Worm (Caenorhabditis elegans): Measurements from ENCODE around the gene oma-1.

Gene oma-1

DNA sequence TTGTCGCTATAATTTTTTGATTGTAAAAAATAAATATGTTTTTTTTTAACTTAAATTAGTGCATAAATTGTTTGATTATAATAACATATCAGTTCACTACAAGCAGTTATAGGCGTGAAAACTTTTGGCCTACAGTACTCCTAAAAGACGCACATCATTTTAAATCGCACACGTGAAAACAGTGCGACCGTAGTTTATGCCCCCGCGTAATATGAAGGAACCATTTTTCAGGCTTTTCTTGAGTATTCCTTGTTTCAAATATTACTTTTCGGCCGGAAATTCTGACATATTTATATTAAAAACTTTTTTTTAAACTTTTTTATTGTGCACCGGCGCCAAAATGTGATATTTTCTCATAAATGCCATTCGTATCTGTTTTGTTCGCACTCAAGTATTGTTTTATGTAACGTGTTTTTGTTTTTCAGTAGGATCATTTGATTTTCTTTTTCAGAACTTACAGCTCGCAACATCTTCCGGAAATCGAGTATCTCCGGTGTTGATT, at the start of gene oma-1:
oma-1 (plus strand) TSS at position 452 of the 502 bp plus-strand sequence.
- no peak for TF ChIP-seq unc-62 (GFP tag; optimal IDR thresholded peaks at IDR 0.05)

DNA sequence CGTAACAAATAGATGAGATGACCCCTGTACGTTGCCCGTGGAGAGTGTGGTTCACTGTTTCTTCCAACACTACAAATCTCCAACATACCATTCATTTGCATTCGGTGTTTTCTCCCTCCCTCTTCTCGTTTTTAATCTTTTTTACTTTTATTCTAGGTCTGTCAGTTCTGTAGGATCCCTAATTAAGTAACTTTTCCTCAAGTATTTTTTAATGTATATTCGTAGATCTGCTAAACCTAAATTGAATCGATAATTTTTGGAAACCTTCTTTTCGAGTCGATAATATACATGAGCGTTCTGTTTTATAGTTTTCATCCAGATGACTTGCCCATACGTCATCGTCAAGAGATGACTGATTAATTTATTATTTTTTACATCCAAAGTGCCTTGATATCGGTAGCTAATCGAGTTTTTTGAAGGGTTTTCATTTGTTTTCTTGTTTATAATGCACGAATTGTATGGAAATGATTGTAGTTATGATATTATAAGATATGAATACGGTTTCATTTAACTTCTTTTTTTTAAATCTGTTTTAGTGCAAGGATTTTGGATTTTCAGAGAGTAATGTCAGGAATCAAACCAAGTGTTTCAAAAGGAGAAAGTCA, 48.5 kb upstream of the oma-1 start, which contains the start of the genes T28C6.11 and T11B7.1:
T28C6.11 (minus strand) TSS at position 101 of the 605 bp plus-strand sequence.
T11B7.1 (plus strand) TSS at position 555 of the 605 bp plus-strand sequence.
- no peak for TF ChIP-seq unc-62 (GFP tag; optimal IDR thresholded peaks at IDR 0.05)

DNA sequence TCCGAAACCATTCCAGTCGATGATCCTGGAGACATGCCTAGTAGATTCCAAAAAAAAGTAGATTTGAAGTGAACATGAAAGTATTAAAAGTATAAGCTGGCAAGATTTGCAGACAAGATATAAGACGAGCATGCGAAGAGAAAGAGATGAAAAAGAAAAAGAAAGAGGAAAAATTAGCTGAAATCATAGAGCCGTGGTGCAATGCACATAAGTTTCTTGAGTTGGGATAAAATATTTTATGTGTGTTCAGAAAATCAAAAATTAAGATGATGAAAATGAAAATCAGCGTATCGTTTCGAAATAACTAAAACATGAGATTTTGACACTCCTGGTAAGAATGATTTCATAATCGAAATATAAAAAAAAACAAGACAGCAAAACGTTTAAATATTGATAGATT, 44.3 kb upstream of the oma-1 start, which contains the start of gene T11B7.2:
T11B7.2 (minus strand) TSS at position 101 of the 400 bp plus-strand sequence.
- TF ChIP-seq unc-62 (GFP tag; optimal IDR thresholded peaks at IDR 0.05) = no peak

DNA sequence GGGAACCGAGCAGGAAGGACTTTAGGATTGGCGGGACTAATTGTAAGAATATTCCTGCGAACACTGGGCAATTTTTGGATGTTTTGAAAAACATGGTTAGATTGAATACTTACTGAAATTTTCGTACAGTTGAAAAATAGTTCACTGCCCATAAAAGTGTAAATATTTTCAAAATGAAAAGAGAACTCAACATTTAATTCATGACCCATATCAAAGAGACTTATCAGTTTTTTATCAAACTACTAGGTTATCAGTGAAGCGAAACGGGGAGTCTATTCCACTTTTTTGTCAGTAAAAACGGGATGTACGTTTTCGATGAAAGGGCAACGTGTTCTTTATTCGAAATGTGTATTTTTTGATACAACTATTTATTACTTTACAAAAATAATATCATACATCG, 42.9 kb upstream of the oma-1 start:
- no peak for TF ChIP-seq unc-62 (GFP tag; optimal IDR thresholded peaks at IDR 0.05)

DNA sequence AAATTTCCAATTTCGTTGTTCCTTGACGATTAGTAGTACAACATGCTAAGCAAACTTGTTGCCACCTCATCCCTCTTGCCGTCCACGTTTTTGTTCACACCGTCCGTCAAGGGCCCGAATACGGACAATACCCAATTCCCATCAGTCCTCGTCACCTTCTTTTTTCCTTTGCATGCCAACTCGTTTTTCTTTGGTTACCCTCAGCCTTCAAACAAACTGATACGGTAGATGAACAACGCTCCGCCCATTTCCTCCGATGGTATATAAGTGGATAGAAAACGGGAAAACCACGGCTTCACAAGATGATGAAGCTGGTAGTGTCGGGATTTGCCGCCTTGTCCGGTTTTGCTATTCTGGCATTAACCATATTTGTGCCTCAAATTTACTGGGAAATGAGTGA, 40.9 kb upstream of the oma-1 start, which contains the start of gene col-118:
col-118 (plus strand) TSS at position 301 of the 400 bp plus-strand sequence.
- TF ChIP-seq unc-62 (GFP tag; optimal IDR thresholded peaks at IDR 0.05) = no peak

DNA sequence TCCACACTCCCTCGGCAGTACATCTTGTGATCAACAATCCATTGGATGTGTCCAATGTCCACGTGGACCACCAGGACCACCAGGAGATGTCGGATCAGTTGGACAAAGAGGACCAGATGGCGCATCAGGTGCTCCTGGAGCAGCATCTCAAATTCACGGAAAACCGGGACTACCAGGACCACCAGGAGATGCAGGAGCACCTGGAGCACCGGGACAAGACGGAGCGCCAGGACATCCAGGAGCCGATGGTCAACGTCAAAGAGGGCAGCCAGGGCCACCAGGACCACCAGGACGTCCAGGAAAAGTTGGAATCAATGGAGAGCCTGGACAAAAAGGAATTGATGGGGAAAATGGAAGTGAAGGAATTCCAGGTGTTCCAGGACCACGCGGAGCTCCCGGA, 39.8 kb upstream of the oma-1 start:
- TF ChIP-seq unc-62 (GFP tag; optimal IDR thresholded peaks at IDR 0.05) = no peak

DNA sequence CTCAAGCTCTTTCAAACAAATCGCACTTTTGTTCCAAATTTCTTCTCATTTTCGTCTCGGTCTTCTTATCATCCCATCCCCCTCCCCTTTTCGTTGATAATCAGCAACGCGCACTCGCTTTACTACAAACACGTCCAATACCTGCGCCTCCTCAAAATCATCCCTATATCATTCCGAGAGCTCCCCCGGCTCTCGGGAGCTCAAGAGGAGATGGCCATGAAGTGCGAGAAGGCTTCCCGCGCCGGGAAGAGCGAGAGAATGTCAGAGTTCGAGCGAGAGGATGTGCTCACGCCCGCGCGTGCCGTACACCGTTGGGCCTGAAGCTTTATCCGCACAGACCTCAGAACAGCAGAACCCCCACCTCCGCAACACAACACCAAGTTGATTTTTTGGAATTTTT, 38.0 kb upstream of the oma-1 start:
- no peak for TF ChIP-seq unc-62 (GFP tag; optimal IDR thresholded peaks at IDR 0.05)

DNA sequence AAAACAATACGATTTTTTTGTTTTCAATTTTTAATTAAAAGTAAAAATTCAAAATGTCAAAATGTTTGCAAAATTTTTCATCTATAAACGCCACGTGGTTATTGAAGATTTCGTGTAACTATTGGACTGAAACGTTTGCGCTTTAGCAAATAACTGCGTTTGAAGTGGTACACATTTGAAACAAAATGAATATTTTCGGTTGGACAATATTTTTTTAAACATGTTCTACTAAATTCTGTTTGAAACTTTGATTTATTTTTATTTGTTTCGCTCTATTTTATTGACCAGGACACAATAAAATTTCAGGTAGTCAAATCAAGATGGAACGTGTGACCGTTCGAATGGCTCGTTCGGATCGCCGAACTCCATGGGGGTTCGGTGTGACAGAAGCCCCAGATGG, 36.6 kb upstream of the oma-1 start, which contains the start of gene alp-1:
alp-1 (plus strand) TSS at position 301 of the 400 bp plus-strand sequence.
- no peak for TF ChIP-seq unc-62 (GFP tag; optimal IDR thresholded peaks at IDR 0.05)

DNA sequence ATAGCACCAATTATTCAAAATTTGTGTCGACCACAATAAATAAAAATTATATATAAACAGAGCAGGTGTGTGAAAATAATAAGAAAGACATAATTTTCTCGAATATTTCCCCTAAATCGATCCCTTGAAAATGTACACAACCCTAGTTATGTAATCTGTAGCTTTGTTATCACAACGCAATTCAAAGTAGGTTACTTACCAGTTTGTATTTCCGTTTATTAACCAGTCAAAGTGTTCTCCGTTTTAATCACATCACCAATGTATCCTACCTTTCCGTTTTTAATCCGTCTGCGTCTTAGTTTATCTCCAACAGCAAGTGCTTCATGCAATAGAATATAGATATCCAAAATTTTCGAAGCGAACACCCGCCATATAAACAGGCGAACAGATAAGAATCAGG, 35.5 kb upstream of the oma-1 start:
- TF ChIP-seq unc-62 (GFP tag; optimal IDR thresholded peaks at IDR 0.05) = no peak

DNA sequence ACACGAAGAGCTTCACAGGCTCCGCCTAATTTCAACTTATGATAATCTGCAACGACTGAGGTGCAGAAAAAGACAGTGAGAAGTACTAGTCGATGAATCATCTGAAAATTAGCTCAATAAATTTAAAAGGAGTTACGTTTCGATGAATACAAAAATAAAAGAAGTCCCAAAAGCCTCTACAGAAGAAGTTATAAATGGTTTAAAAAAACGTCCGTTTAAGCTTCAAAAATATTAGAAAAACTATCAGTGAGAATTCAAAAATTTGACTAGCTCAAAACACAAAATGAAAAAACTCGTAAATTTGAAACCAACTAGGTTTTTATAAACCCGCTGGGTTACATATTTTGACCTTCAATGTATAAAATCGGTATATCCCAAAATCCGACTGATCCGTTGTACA, 32.8 kb upstream of the oma-1 start, which contains the start of gene T11B7.5:
T11B7.5 (minus strand) TSS at position 101 of the 400 bp plus-strand sequence.
- TF ChIP-seq unc-62 (GFP tag; optimal IDR thresholded peaks at IDR 0.05) = no peak

DNA sequence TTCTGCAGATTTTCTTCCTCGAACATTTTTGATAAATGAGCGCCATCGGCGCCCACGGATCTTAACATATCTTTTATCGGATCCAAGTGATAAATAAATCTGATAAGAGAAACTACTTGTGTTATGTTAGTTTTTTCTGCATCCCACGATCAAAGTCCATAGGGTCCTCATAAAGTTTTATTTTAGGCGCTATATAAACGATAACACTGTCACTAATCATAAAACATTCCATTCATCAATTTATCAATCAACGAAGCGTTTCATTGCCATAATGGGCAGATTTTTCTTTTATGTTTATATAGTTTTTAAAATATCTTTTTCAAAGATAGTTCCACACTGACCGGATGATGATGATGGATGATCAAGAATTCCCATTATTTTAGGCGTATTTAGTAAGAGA, 24.1 kb upstream of the oma-1 start:
- TF ChIP-seq unc-62 (GFP tag; optimal IDR thresholded peaks at IDR 0.05) = no peak

DNA sequence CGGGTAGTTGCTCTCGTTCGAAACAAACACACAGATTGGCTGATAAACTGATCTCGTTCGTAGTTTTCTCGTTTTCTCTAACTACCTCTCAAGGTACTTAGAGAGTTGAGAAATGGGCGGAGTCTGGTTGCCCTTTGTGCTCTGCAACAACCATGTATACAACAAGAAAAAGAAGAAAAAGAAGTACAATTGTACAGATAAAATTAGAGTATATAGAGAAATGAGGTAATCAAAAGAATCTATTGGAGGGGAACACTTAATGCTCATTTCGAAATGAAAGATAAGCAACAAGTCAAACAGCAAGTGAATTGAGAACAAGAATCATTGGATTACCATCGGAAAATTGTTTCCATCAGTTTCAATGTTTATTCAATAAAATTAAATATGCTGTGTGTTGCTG, 23.4 kb upstream of the oma-1 start, which contains the start of gene C09G9.1:
C09G9.1 (minus strand) TSS at position 143 of the 400 bp plus-strand sequence.
- TF ChIP-seq unc-62 (GFP tag; optimal IDR thresholded peaks at IDR 0.05) = no peak

DNA sequence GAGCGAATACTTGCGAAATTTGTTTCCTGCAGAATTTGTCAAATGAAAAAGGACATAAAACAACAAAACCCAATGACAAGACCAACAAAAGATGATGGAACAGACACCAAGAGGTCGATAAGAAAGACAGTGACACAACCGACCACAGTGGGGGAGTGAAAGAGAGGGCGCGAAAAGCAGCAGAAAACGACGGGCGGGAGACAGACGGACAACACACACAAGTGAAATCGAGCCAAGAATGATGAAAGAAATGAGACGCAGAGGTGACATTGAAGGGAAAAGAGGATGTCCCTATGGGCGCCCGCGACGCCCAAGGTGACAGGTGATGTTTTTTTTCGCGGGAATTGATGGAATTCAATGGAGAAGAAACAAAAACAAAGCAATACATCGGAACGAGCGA, 22.7 kb upstream of the oma-1 start:
- no peak for TF ChIP-seq unc-62 (GFP tag; optimal IDR thresholded peaks at IDR 0.05)

DNA sequence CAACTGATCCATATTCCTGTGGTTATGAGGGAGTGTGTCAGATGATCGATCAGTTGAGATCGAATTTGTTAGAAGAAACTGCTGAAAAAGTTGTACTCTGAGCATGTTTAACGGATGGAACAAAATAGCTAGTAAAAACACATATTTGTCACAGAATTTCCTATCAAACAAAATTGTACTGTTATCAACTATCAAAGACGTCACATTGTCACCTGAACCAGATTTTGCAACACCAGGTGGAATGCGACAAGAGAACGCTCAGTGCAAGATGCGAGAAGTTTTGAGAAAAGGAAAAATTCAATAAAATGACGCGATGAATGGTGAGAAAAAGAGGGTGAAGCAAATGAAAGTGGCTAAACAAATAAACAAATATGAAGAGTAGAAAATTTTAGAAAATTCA, 21.2 kb upstream of the oma-1 start:
- TF ChIP-seq unc-62 (GFP tag; optimal IDR thresholded peaks at IDR 0.05) = no peak

DNA sequence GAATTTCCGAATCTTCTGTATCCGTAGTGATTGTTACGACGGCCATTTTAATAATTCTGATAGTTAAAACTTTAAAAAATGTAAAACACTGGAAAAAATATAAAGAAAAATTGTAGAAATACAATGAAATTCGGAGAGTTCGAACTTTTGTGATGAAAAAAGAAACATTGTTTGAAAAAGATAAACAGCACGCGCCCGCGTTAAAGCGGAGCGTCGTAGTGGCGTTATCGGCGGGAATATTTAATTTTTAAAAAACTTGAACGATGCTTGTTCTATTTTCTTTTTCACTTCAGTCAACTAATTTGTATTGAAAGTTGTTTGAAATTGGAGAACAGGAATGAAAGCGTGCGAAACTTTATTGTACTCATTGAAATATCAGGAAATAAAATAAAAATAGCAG, 19.2 kb upstream of the oma-1 start, which contains the start of gene npp-23:
npp-23 (minus strand) TSS at position 56 of the 400 bp plus-strand sequence.
- no peak for TF ChIP-seq unc-62 (GFP tag; optimal IDR thresholded peaks at IDR 0.05)

DNA sequence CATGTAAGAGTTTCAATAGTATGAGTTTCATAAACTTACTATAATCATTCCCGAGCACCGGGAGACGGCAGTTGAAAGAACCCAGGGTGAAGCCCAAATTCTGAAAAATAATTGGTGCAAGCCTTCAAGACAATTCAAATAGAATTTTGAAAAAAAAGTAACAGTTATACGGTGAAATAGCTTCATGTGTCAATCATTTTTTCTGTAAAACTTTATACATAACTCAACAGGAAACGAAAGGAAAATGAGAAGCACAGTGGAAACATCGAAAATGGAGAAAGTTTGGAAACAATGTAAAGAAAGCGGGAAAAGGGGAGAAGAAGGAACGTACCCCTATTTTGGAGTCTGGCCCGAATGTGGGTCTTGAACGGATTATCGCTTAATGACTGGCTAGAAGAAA, 15.8 kb upstream of the oma-1 start, which contains the start of gene C09G9.3:
C09G9.3 (minus strand) TSS at position 101 of the 400 bp plus-strand sequence.
- TF ChIP-seq unc-62 (GFP tag; optimal IDR thresholded peaks at IDR 0.05) = no peak

DNA sequence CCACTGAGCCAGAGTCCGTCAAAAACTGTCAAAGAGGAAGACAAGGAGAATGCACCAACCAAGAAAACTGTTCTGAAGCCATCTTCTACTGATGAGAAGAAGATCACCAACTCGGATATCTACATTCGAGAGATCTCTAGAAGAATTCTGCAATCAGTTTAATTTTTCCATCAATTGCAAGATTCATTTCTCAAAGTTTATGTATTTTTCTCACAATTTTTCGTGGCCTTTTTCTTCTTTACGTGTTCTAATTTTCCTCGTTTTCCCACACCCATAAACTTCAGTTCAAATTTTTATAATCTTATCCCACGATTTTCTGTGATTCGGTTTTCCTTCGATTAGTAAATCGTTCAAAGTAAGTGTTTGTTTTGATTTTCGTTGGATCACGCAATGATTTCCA, 14.9 kb upstream of the oma-1 start, which contains the start of gene hdl-2:
hdl-2 (plus strand) TSS at position 301 of the 400 bp plus-strand sequence.
- no peak for TF ChIP-seq unc-62 (GFP tag; optimal IDR thresholded peaks at IDR 0.05)
